Fruit fly (Drosophila melanogaster) whole organism, embryonic: ENCODE measurements around the gene stg1.

Experiments
- Bgb ChIP-seq: fragments of 200-800 bp; sonication (Bioruptor generic); IDR thresholded peaks from 2 replicates; pipeline ENCODE4 v1.3.6; 2022; ENCODE audit warnings: missing biosample characterization, missing genetic modification characterization; ENCODE audit not compliant: partially characterized antibody
- Blimp-1 ChIP-seq: fragments of 200-800 bp; sonication (Bioruptor generic); optimal IDR thresholded peaks from 3 replicates; lab custom pipeline; 2018; ENCODE audit warnings: missing biosample characterization, missing genetic modification characterization, mild to moderate bottlenecking, moderate library complexity, missing genetic modification reagents
- CG10147 ChIP-seq: fragments of 200-800 bp; sonication (Bioruptor generic); optimal IDR thresholded peaks from 2 replicates; lab custom pipeline; 2019; ENCODE audit warnings: missing biosample characterization, mild to moderate bottlenecking, missing genetic modification characterization, moderate library complexity
- CG10462 ChIP-seq: fragments of 200-800 bp; sonication (Bioruptor generic); optimal IDR thresholded peaks from 2 replicates; lab custom pipeline; 2016; ENCODE audit warnings: missing biosample characterization, missing genetic modification characterization
- CG11398 ChIP-seq: fragments of 200-800 bp; sonication (Bioruptor generic); optimal IDR thresholded peaks from 2 replicates; lab custom pipeline; 2016; ENCODE audit warnings: missing biosample characterization, missing genetic modification characterization
- CG12659 ChIP-seq: fragments of 200-800 bp; sonication (Bioruptor generic); optimal IDR thresholded peaks from 3 replicates; lab custom pipeline; 2017; ENCODE audit warnings: mild to moderate bottlenecking, missing biosample characterization, missing genetic modification reagents, missing genetic modification characterization
- CG14014 ChIP-seq: fragments of 200-800 bp; sonication (Bioruptor generic); IDR thresholded peaks from 2 replicates; pipeline ENCODE4 v1.3.6; 2022; ENCODE audit warnings: missing biosample characterization, missing genetic modification characterization
- CG14667 ChIP-seq: fragments of 200-800 bp; sonication (Bioruptor generic); IDR thresholded peaks from 2 replicates; pipeline ENCODE4 v1.3.6; 2022; ENCODE audit warnings: missing biosample characterization, missing genetic modification characterization
- CG15479 ChIP-seq: fragments of 200-800 bp; sonication (Bioruptor generic); optimal IDR thresholded peaks from 3 replicates; lab custom pipeline; 2019; ENCODE audit warnings: missing biosample characterization, mild to moderate bottlenecking, missing genetic modification characterization, moderate library complexity
- CG15514 ChIP-seq: fragments of 200-800 bp; sonication (Bioruptor generic); optimal IDR thresholded peaks from 3 replicates; lab custom pipeline; 2017; ENCODE audit warnings: missing biosample characterization, missing genetic modification characterization, mild to moderate bottlenecking, moderate library complexity, missing genetic modification reagents
- CG15696 ChIP-seq: fragments of 200-800 bp; sonication (Bioruptor generic); optimal IDR thresholded peaks from 2 replicates; lab custom pipeline; 2019; ENCODE audit warnings: missing biosample characterization, mild to moderate bottlenecking, missing genetic modification characterization, moderate library complexity
- CG1603 ChIP-seq: fragments of 200-800 bp; sonication (Bioruptor generic); optimal IDR thresholded peaks from 2 replicates; lab custom pipeline; 2019; ENCODE audit warnings: missing biosample characterization, mild to moderate bottlenecking, missing genetic modification characterization, moderate library complexity
- CG17385 ChIP-seq: fragments of 200-800 bp; sonication (Bioruptor generic); optimal IDR thresholded peaks from 3 replicates; lab custom pipeline; 2018; ENCODE audit warnings: missing biosample characterization, mild to moderate bottlenecking, missing genetic modification characterization
- CG17802 ChIP-seq: fragments of 200-800 bp; sonication (Bioruptor generic); optimal IDR thresholded peaks from 2 replicates; lab custom pipeline; 2018; ENCODE audit warnings: missing biosample characterization, mild to moderate bottlenecking, missing genetic modification characterization, moderate library complexity
- CG18262 ChIP-seq: fragments of 200-800 bp; optimal IDR thresholded peaks from 3 replicates; lab custom pipeline; 2019; ENCODE audit warnings: missing biosample characterization, mild to moderate bottlenecking, missing genetic modification characterization, moderate library complexity
- CG2199 ChIP-seq: fragments of 200-800 bp; sonication (Bioruptor generic); IDR thresholded peaks from 3 replicates; pipeline ENCODE4 v1.3.6; 2022; ENCODE audit warnings: missing biosample characterization, missing genetic modification characterization
- CG2678 ChIP-seq: fragments of 200-800 bp; sonication (Bioruptor generic); optimal IDR thresholded peaks from 3 replicates; lab custom pipeline; 2019; ENCODE audit warnings: missing biosample characterization, mild to moderate bottlenecking, missing genetic modification characterization, moderate library complexity
- CG32767 ChIP-seq: fragments of 200-800 bp; sonication (Bioruptor generic); IDR thresholded peaks from 2 replicates; pipeline ENCODE4 v1.3.6; 2022; ENCODE audit warnings: missing biosample characterization, missing genetic modification characterization
- CG3726 ChIP-seq: fragments of 200-800 bp; sonication (Bioruptor generic); IDR thresholded peaks from 3 replicates; pipeline ENCODE4, ENCODE4 v1.3.6; 2022; ENCODE audit warnings: missing biosample characterization, missing genetic modification characterization
- CG3847 ChIP-seq: fragments of 200-800 bp; sonication (Bioruptor generic); IDR thresholded peaks from 2 replicates; pipeline ENCODE4 v1.3.6; 2022; ENCODE audit warnings: missing biosample characterization, missing genetic modification characterization
- CG4328 ChIP-seq: fragments of 200-800 bp; sonication (Bioruptor generic); optimal IDR thresholded peaks from 3 replicates; lab custom pipeline; 2017; ENCODE audit warnings: missing biosample characterization, missing genetic modification reagents, missing genetic modification characterization
- CG6272 ChIP-seq: fragments of 200-800 bp; sonication (Bioruptor generic); IDR thresholded peaks from 2 replicates; pipeline ENCODE4 v1.3.6; 2022; ENCODE audit warnings: missing biosample characterization, missing genetic modification characterization
- CG8944 ChIP-seq: fragments of 200-800 bp; sonication (Bioruptor generic); optimal IDR thresholded peaks from 3 replicates; lab custom pipeline; 2016; ENCODE audit warnings: missing biosample characterization, missing genetic modification characterization
- Camta ChIP-seq: fragments of 200-800 bp; sonication (Bioruptor generic); optimal IDR thresholded peaks from 2 replicates; lab custom pipeline; 2016; ENCODE audit warnings: missing biosample characterization, missing genetic modification characterization
- Dp ChIP-seq: fragments of 200-800 bp; sonication (Bioruptor generic); optimal IDR thresholded peaks from 2 replicates; lab custom pipeline; 2018; ENCODE audit warnings: missing biosample characterization, mild to moderate bottlenecking, missing genetic modification characterization, moderate library complexity
- Gsc ChIP-seq: fragments of 200-800 bp; sonication (Bioruptor generic); IDR thresholded peaks from 2 replicates; pipeline ENCODE4 v1.3.6; 2022; ENCODE audit warnings: missing biosample characterization, missing genetic modification characterization
- Hmx ChIP-seq: fragments of 200-800 bp; sonication (Bioruptor generic); optimal IDR thresholded peaks from 2 replicates; lab custom pipeline; 2016; ENCODE audit warnings: missing biosample characterization, missing genetic modification characterization
- Hr3 ChIP-seq: fragments of 200-800 bp; sonication (Bioruptor generic); optimal IDR thresholded peaks from 3 replicates; lab custom pipeline; 2016; ENCODE audit warnings: missing biosample characterization, missing genetic modification characterization
- MBD-R2 ChIP-seq: fragments of 200-800 bp; sonication (Bioruptor generic); IDR thresholded peaks from 2 replicates; pipeline ENCODE4 v1.3.6; 2022; ENCODE audit warnings: missing biosample characterization, missing genetic modification characterization
- MESR4 ChIP-seq: fragments of 200-800 bp; sonication (Bioruptor generic); optimal IDR thresholded peaks from 2 replicates; lab custom pipeline; 2018; ENCODE audit warnings: missing biosample characterization, mild to moderate bottlenecking, missing genetic modification characterization, moderate library complexity
- Mes4 ChIP-seq: fragments of 200-800 bp; sonication (Bioruptor generic); optimal IDR thresholded peaks from 2 replicates; lab custom pipeline; 2016; ENCODE audit warnings: missing biosample characterization, missing genetic modification characterization
- NC2α ChIP-seq: fragments of 200-800 bp; sonication (Bioruptor generic); optimal IDR thresholded peaks from 2 replicates; lab custom pipeline; 2016; ENCODE audit warnings: missing biosample characterization, missing genetic modification characterization
- Optix ChIP-seq: fragments of 200-800 bp; sonication (Bioruptor generic); IDR thresholded peaks from 3 replicates; pipeline ENCODE4 v1.3.6; 2022; ENCODE audit warnings: missing biosample characterization, missing genetic modification characterization
- Pdp1 ChIP-seq, 2 experiments: fragments of 200-800 bp; sonication (Bioruptor generic); optimal IDR thresholded peaks; 3 replicates each; lab custom pipeline; 2016; ENCODE audit warnings: missing biosample characterization in 2 of 2, missing genetic modification characterization in 2 of 2, mild to moderate bottlenecking in 1 of 2, moderate library complexity in 1 of 2
- Tbp ChIP-seq: fragments of >200 bp; optimal IDR thresholded peaks from 2 replicates; lab custom pipeline; 2018; ENCODE audit warnings: missing biosample characterization, missing genetic modification characterization
- bbx ChIP-seq: fragments of 200-800 bp; sonication (Bioruptor generic); IDR thresholded peaks from 2 replicates; pipeline ENCODE4 v1.3.6; 2022; ENCODE audit warnings: missing biosample characterization, missing genetic modification characterization; ENCODE audit not compliant: partially characterized antibody
- btn ChIP-seq: fragments of 200-800 bp; sonication (Bioruptor generic); optimal IDR thresholded peaks from 2 replicates; lab custom pipeline; 2016; ENCODE audit warnings: missing biosample characterization, missing genetic modification characterization
- cg ChIP-seq: fragments of 200-800 bp; sonication (Bioruptor generic); optimal IDR thresholded peaks from 3 replicates; lab custom pipeline; 2019; ENCODE audit warnings: missing biosample characterization, mild to moderate bottlenecking, missing genetic modification characterization, moderate library complexity
- dimm ChIP-seq: fragments of 200-800 bp; sonication (Bioruptor generic); IDR thresholded peaks from 2 replicates; pipeline ENCODE4 v1.3.6; 2022; ENCODE audit warnings: missing biosample characterization, missing genetic modification characterization
- dmrt11E ChIP-seq: fragments of 200-800 bp; sonication (Bioruptor generic); optimal IDR thresholded peaks from 3 replicates; lab custom pipeline; 2018; ENCODE audit warnings: missing biosample characterization, mild to moderate bottlenecking, missing genetic modification characterization, moderate library complexity
- exex ChIP-seq: fragments of 200-800 bp; sonication (Bioruptor generic); optimal IDR thresholded peaks from 4 replicates; lab custom pipeline; 2018; ENCODE audit warnings: missing biosample characterization, mild to moderate bottlenecking, missing genetic modification characterization, moderate library complexity
- fd102C ChIP-seq: fragments of 200-800 bp; sonication (Bioruptor generic); optimal IDR thresholded peaks from 2 replicates; lab custom pipeline; 2018; ENCODE audit warnings: missing biosample characterization, mild to moderate bottlenecking, missing genetic modification characterization, moderate library complexity
- fd96Cb ChIP-seq: fragments of 200-800 bp; sonication (Bioruptor generic); optimal IDR thresholded peaks from 2 replicates; lab custom pipeline; 2018; ENCODE audit warnings: missing biosample characterization, mild to moderate bottlenecking, missing genetic modification characterization, moderate library complexity
- kay ChIP-seq: fragments of 200-800 bp; sonication (Bioruptor generic); optimal IDR thresholded peaks from 2 replicates; lab custom pipeline; 2016; ENCODE audit warnings: missing biosample characterization, missing genetic modification characterization
- klu ChIP-seq: fragments of 200-800 bp; sonication (Bioruptor generic); IDR thresholded peaks from 2 replicates; pipeline ENCODE4 v1.3.6; 2022; ENCODE audit warnings: missing biosample characterization, missing genetic modification characterization
- phol ChIP-seq: fragments of 200-800 bp; sonication (Bioruptor generic); optimal IDR thresholded peaks from 3 replicates; lab custom pipeline; 2018; ENCODE audit warnings: missing biosample characterization, mild to moderate bottlenecking, missing genetic modification characterization, moderate library complexity
- pros ChIP-seq: fragments of 200-800 bp; sonication (Bioruptor generic); optimal IDR thresholded peaks from 3 replicates; lab custom pipeline; 2019; ENCODE audit warnings: missing biosample characterization, mild to moderate bottlenecking, missing genetic modification characterization, moderate library complexity
- slou ChIP-seq: fragments of 200-800 bp; sonication (Bioruptor generic); optimal IDR thresholded peaks from 3 replicates; lab custom pipeline; 2016; ENCODE audit warnings: missing biosample characterization, missing genetic modification characterization
- tap ChIP-seq: fragments of 200-800 bp; optimal IDR thresholded peaks from 3 replicates; lab custom pipeline; 2019; ENCODE audit warnings: missing biosample characterization, mild to moderate bottlenecking, missing genetic modification characterization, moderate library complexity
- toy ChIP-seq: fragments of 200-800 bp; sonication (Bioruptor generic); IDR thresholded peaks from 2 replicates; pipeline ENCODE4 v1.3.6; 2022; ENCODE audit warnings: missing biosample characterization, missing genetic modification characterization

stg1 gene

DNA sequence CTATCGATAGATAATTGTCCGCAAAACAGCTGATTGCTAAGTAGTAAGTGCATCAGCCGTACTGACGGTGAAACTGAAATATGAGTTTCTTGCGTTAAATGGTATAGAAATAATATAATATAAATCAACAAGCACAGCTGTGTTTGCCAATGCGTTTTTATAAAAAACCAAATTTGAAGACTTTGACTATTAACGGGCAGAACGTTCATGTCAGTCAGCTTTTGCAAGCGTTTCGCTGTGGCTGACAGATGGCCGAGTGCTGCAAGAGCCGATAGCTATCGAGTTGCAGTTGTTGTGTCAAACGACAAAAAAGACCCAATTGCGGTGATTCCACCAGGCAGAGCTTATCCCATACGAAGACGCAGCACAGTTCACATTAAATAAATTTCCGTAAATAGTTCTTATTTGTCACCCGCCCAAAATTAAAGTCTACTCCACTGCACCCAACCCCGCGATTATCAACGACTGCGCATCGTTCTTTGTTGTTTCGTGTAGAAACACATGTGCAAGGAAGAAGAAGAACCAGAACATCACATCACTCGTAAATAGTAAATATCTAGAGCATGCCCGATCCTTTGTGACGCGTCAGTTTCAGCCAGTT is 23.3 kb downstream of the stg1 start, which contains the start of the genes unc and CG15445 (continued):
- TF ChIP-seq Pdp1 (GFP tag; optimal IDR thresholded peaks at IDR 0.05; lab: Kevin White, UChicago), result no peak
- TF ChIP-seq Hr3 (GFP tag; lab: Kevin White, UChicago), result peak; percentile 33
- no peak for TF ChIP-seq Gsc
- no peak for TF ChIP-seq toy (GFP tag; lab: Robert Waterston, UW)
- TF ChIP-seq dimm (GFP tag; lab: Robert Waterston, UW), result no peak
- no peak for TF ChIP-seq CG14014 (GFP tag; lab: Robert Waterston, UW)
- TF ChIP-seq kay (GFP tag; lab: Kevin White, UChicago), result no peak
- no peak for TF ChIP-seq cg (GFP tag; lab: Kevin White, UChicago)
- TF ChIP-seq Tbp, result no peak
- peak; percentile 60 for TF ChIP-seq MESR4
- no peak for TF ChIP-seq CG2678 (tag; lab: Kevin White, UChicago)
- no peak for TF ChIP-seq Camta (GFP tag; lab: Kevin White, UChicago)
- peak; percentile 42 for TF ChIP-seq phol (tag; lab: Kevin White, UChicago)
- TF ChIP-seq CG10147 (GFP tag; lab: Kevin White, UChicago), result no peak
- TF ChIP-seq btn (GFP tag; lab: Kevin White, UChicago), result no peak
- no peak for TF ChIP-seq CG3726 (GFP tag; lab: Robert Waterston, UW)
- TF ChIP-seq Bgb, result peak; percentile 90
- TF ChIP-seq CG3847 (GFP tag; lab: Robert Waterston, UW), result no peak
- no peak for TF ChIP-seq slou
- peak; percentile 4 for TF ChIP-seq CG17802 (tag; lab: Kevin White, UChicago)
- TF ChIP-seq CG2199 (GFP tag; lab: Robert Waterston, UW), result peak; percentile 89; the same call in 1 of the 3 replicates
- no peak for TF ChIP-seq CG4328 (GFP tag; lab: Kevin White, UChicago)
- no peak for TF ChIP-seq CG32767 (GFP tag; lab: Robert Waterston, UW)
- peak; percentile 89 for TF ChIP-seq MBD-R2 (GFP tag; lab: Robert Waterston, UW)
- no peak for TF ChIP-seq Optix (GFP tag; lab: Robert Waterston, UW)
- no peak for TF ChIP-seq fd96Cb (tag; lab: Kevin White, UChicago)
- no peak for TF ChIP-seq CG12659
- TF ChIP-seq Mes4 (GFP tag; lab: Kevin White, UChicago), result no peak
- TF ChIP-seq klu (GFP tag; lab: Robert Waterston, UW), result no peak
- TF ChIP-seq CG17385, result peak; percentile 83
- TF ChIP-seq CG14667 (GFP tag; lab: Robert Waterston, UW), result no peak
- TF ChIP-seq Hmx (GFP tag; lab: Kevin White, UChicago), result no peak
- TF ChIP-seq CG15696, result no peak
- TF ChIP-seq NC2α (GFP tag; lab: Kevin White, UChicago), result no peak
- no peak for TF ChIP-seq CG8944 (GFP tag; lab: Kevin White, UChicago)
- no peak for TF ChIP-seq tap (tag; lab: Kevin White, UChicago)
- no peak for TF ChIP-seq exex (tag; lab: Kevin White, UChicago)
- TF ChIP-seq CG15514 (GFP tag; lab: Kevin White, UChicago), result peak; percentile 49
- TF ChIP-seq CG1603 (tag; lab: Kevin White, UChicago), result peak; percentile 54
- no peak for TF ChIP-seq dmrt11E (tag; lab: Kevin White, UChicago)
- TF ChIP-seq CG10462 (GFP tag; lab: Kevin White, UChicago), result no peak
- TF ChIP-seq CG11398 (GFP tag; lab: Kevin White, UChicago), result no peak
- TF ChIP-seq CG6272 (GFP tag; lab: Robert Waterston, UW), result peak; percentile 22; the same call in 1 of the 2 replicates
- no peak for TF ChIP-seq Blimp-1
- no peak for TF ChIP-seq pros (GFP tag; lab: Kevin White, UChicago)
- no peak for TF ChIP-seq CG18262 (tag; lab: Kevin White, UChicago)
- TF ChIP-seq bbx (GFP tag; lab: Robert Waterston, UW), result peak; percentile 83
- TF ChIP-seq fd102C (GFP tag; lab: Kevin White, UChicago), result no peak
- no peak for TF ChIP-seq CG15479
- peak; percentile 67 for TF ChIP-seq Dp
